In the genomic region with DNA sequence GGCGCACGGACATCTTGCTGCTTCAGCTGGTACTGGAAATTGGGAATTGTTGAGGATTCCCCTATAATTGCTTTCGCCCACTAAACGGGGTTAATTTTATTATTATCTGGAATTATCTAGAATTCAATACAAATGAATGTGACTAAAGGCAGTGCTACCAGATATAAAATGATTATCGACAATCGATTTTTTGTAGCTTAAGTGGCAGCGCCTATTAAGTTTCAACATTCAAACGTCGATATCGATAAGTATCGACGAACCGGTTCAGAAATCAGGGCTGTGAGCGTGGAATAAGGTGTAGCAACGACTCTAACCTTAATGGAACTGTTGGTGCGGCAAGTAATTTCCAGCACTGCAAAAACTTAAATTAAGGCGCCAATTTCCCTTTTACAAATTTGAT, we compare ENCODE assay signal across 1 fruit fly cellular context.
TF ChIP-seq lines count a peak whose summit lies in the region.

A gene (minus strand): TSS at position 165 of the 400 bp plus-strand sequence.

TF ChIP-seq in whole organism, embryonic, 481 proteins besides CTCF, POLR2A, EP300 and RAD21 (continued from another document and continues in another):
- TF ChIP-seq ken (GFP tag; IDR thresholded peaks at IDR 0.05; lab: Robert Waterston, UW), result 0 out of 3 replicates have a peak, but pooled peaks have one; percentile 54
- peak; percentile 50 for TF ChIP-seq bigmax (GFP tag; optimal IDR thresholded peaks at IDR 0.05; lab: Kevin White, UChicago)
- 0 out of 2 replicates have a peak, but pooled peaks have one; percentile 28 for TF ChIP-seq CG6272 (GFP tag; IDR thresholded peaks at IDR 0.05; lab: Robert Waterston, UW)
- peak; percentile 48 for TF ChIP-seq Xbp1 (GFP tag; optimal IDR thresholded peaks at IDR 0.05; lab: Kevin White, UChicago)
- no peak for TF ChIP-seq az2 (GFP tag; optimal IDR thresholded peaks at IDR 0.05; lab: Kevin White, UChicago)
- peak; percentile 64; the same call in 1 of the 3 replicates for TF ChIP-seq zen2 (GFP tag; IDR thresholded peaks at IDR 0.05; lab: Robert Waterston, UW; ENCODE audit: partially characterized antibody)
- TF ChIP-seq CG11093 (GFP tag; IDR thresholded peaks at IDR 0.05; lab: Robert Waterston, UW), result no peak
- peak; percentile 98 for TF ChIP-seq CG10267 (tag; optimal IDR thresholded peaks at IDR 0.05; lab: Kevin White, UChicago)
- 0 out of 2 replicates have a peak, but pooled peaks have one; percentile 9 for TF ChIP-seq CG8765 (GFP tag; IDR thresholded peaks at IDR 0.05; lab: Robert Waterston, UW)
- TF ChIP-seq Doc2 (GFP tag; IDR thresholded peaks at IDR 0.05; lab: Robert Waterston, UW), result no peak
- peak; percentile 61 for TF ChIP-seq NfI (GFP tag; optimal IDR thresholded peaks at IDR 0.05; lab: Kevin White, UChicago)
- peak in 1 of 2 experiments; percentile 64 for TF ChIP-seq insv (GFP tag; optimal IDR thresholded peaks at IDR 0.05; lab: Kevin White, UChicago)
- no peak for TF ChIP-seq CG1602 (GFP tag; optimal IDR thresholded peaks at IDR 0.05; lab: Kevin White, UChicago)
- TF ChIP-seq CG3995 (GFP tag; optimal IDR thresholded peaks at IDR 0.05; lab: Kevin White, UChicago), result peak; percentile 43
- no peak for TF ChIP-seq Ptx1 (GFP tag; IDR thresholded peaks at IDR 0.05; lab: Robert Waterston, UW)
- TF ChIP-seq CG6175 (GFP tag; IDR thresholded peaks at IDR 0.05; lab: Robert Waterston, UW), result no peak
- no peak for TF ChIP-seq CG13775 (GFP tag; optimal IDR thresholded peaks at IDR 0.05; lab: Kevin White, UChicago)
- TF ChIP-seq jumu (GFP tag; optimal IDR thresholded peaks at IDR 0.05; lab: Kevin White, UChicago), result peak; percentile 63
- no peak for TF ChIP-seq CG10462 (GFP tag; optimal IDR thresholded peaks at IDR 0.05; lab: Kevin White, UChicago)
- no peak for TF ChIP-seq NC2α (GFP tag; optimal IDR thresholded peaks at IDR 0.05; lab: Kevin White, UChicago)
- peak; percentile 55 for TF ChIP-seq CoRest (tag; optimal IDR thresholded peaks at IDR 0.05; lab: Kevin White, UChicago)
- no peak for TF ChIP-seq HHEX (GFP tag; optimal IDR thresholded peaks at IDR 0.05; lab: Kevin White, UChicago)
- no peak for TF ChIP-seq CG33557 (GFP tag; optimal IDR thresholded peaks at IDR 0.05; lab: Kevin White, UChicago)
- peak; percentile 59 for TF ChIP-seq CG9609 (GFP tag; optimal IDR thresholded peaks at IDR 0.05; lab: Kevin White, UChicago)
- TF ChIP-seq Sox102F (GFP tag; optimal IDR thresholded peaks at IDR 0.05; lab: Kevin White, UChicago), result no peak
- TF ChIP-seq CG8290 (GFP tag; optimal IDR thresholded peaks at IDR 0.05; lab: Kevin White, UChicago), result peak; percentile 30
- TF ChIP-seq CG8290 (tag; optimal IDR thresholded peaks at IDR 0.05; lab: Kevin White, UChicago), result no peak
- peak; percentile 29 for TF ChIP-seq CG7745 (tag; optimal IDR thresholded peaks at IDR 0.05; lab: Kevin White, UChicago)
- TF ChIP-seq gfzf (GFP tag; optimal IDR thresholded peaks at IDR 0.05; lab: Kevin White, UChicago), result peak; percentile 56
- no peak for TF ChIP-seq ac (GFP tag; optimal IDR thresholded peaks at IDR 0.05; lab: Kevin White, UChicago)
- peak; percentile 78 for TF ChIP-seq unc-4 (GFP tag; IDR thresholded peaks at IDR 0.05; lab: Robert Waterston, UW; ENCODE audit: partially characterized antibody)
- peak; percentile 72 for TF ChIP-seq lilli (GFP tag; optimal IDR thresholded peaks at IDR 0.05; lab: Kevin White, UChicago)
- TF ChIP-seq MBD-R2 (GFP tag; IDR thresholded peaks at IDR 0.05; lab: Robert Waterston, UW), result peak; percentile 54
- TF ChIP-seq ind (GFP tag; optimal IDR thresholded peaks at IDR 0.05; lab: Kevin White, UChicago), result peak; percentile 35
- peak; percentile 99 for TF ChIP-seq ato (GFP tag; IDR thresholded peaks at IDR 0.05; lab: Robert Waterston, UW; ENCODE audit: partially characterized antibody)
- TF ChIP-seq Camta (GFP tag; optimal IDR thresholded peaks at IDR 0.05; lab: Kevin White, UChicago), result no peak
- peak; percentile 59 for TF ChIP-seq CG15601 (tag; optimal IDR thresholded peaks at IDR 0.05; lab: Kevin White, UChicago)
- peak; percentile 45 for TF ChIP-seq Dad (GFP tag; optimal IDR thresholded peaks at IDR 0.05; lab: Kevin White, UChicago)
- no peak for TF ChIP-seq CG11695 (GFP tag; IDR thresholded peaks at IDR 0.05; lab: Robert Waterston, UW)
- TF ChIP-seq D19A (tag; optimal IDR thresholded peaks at IDR 0.05; lab: Kevin White, UChicago), result no peak
- TF ChIP-seq CG30403 (GFP tag; optimal IDR thresholded peaks at IDR 0.05; lab: Kevin White, UChicago), result peak; percentile 56
- peak; percentile 41 for TF ChIP-seq bab2 (GFP tag; optimal IDR thresholded peaks at IDR 0.05; lab: Kevin White, UChicago)
- TF ChIP-seq Awh (GFP tag; IDR thresholded peaks at IDR 0.05; lab: Robert Waterston, UW), result no peak
- peak; percentile 30 for TF ChIP-seq CG17912 (GFP tag; optimal IDR thresholded peaks at IDR 0.05; lab: Kevin White, UChicago)
- peak; percentile 43 for TF ChIP-seq chn (GFP tag; optimal IDR thresholded peaks at IDR 0.05; lab: Kevin White, UChicago)
- 0 out of 3 replicates have a peak, but pooled peaks have one; percentile 29 for TF ChIP-seq Dbx (GFP tag; IDR thresholded peaks at IDR 0.05; lab: Robert Waterston, UW)
- TF ChIP-seq exex (tag; optimal IDR thresholded peaks at IDR 0.05; lab: Kevin White, UChicago), result peak; percentile 73
- peak; percentile 96 for TF ChIP-seq stwl (tag; optimal IDR thresholded peaks at IDR 0.05; lab: Kevin White, UChicago)
- peak; percentile 47 for TF ChIP-seq sd (tag; optimal IDR thresholded peaks at IDR 0.05; lab: Kevin White, UChicago)
- TF ChIP-seq Bteb2 (GFP tag; optimal IDR thresholded peaks at IDR 0.05; lab: Kevin White, UChicago), result peak; percentile 18
- TF ChIP-seq kay (GFP tag; optimal IDR thresholded peaks at IDR 0.05; lab: Kevin White, UChicago), result no peak
- TF ChIP-seq Sry-δ (GFP tag; optimal IDR thresholded peaks at IDR 0.05; lab: Kevin White, UChicago), result peak; percentile 83
- peak; percentile 91 for TF ChIP-seq sens (GFP tag; lab: Kevin White, UChicago)
- no peak for TF ChIP-seq CG18599 (GFP tag; optimal IDR thresholded peaks at IDR 0.05; lab: Kevin White, UChicago)
- peak; percentile 29 for TF ChIP-seq Dek (tag; optimal IDR thresholded peaks at IDR 0.05; lab: Kevin White, UChicago)
- TF ChIP-seq pho (GFP tag; optimal IDR thresholded peaks at IDR 0.05; lab: Kevin White, UChicago), result peak; percentile 66
- peak; percentile 99 for TF ChIP-seq Dref (GFP tag; IDR thresholded peaks at IDR 0.05; lab: Robert Waterston, UW)
- peak; percentile 84 for TF ChIP-seq CG12659 (GFP tag; optimal IDR thresholded peaks at IDR 0.05; lab: Kevin White, UChicago)
- TF ChIP-seq CG7928 (GFP tag; optimal IDR thresholded peaks at IDR 0.05; lab: Kevin White, UChicago), result peak; percentile 94
- TF ChIP-seq Nf-YB (GFP tag; optimal IDR thresholded peaks at IDR 0.05; lab: Kevin White, UChicago), result no peak
- TF ChIP-seq CG10979 (tag; optimal IDR thresholded peaks at IDR 0.05; lab: Kevin White, UChicago), result no peak
- no peak for TF ChIP-seq CG17802 (tag; optimal IDR thresholded peaks at IDR 0.05; lab: Kevin White, UChicago)
- TF ChIP-seq tgo (GFP tag; IDR thresholded peaks at IDR 0.05; lab: Robert Waterston, UW), result no peak
- no peak for TF ChIP-seq wek (GFP tag; optimal IDR thresholded peaks at IDR 0.05; lab: Kevin White, UChicago)
- no peak for TF ChIP-seq gsb (GFP tag; IDR thresholded peaks at IDR 0.05; lab: Robert Waterston, UW)
- TF ChIP-seq Doc3 (GFP tag; IDR thresholded peaks at IDR 0.05; lab: Robert Waterston, UW; ENCODE audit: partially characterized antibody), result peak; percentile 68; the same call in 2 of the 3 replicates
- TF ChIP-seq dan (GFP tag; IDR thresholded peaks at IDR 0.05; lab: Robert Waterston, UW), result no peak
- TF ChIP-seq vfl (GFP tag; optimal IDR thresholded peaks at IDR 0.05; lab: Kevin White, UChicago), result peak; percentile 72
- TF ChIP-seq CG1233 (GFP tag; optimal IDR thresholded peaks at IDR 0.05; lab: Kevin White, UChicago), result no peak
- peak; percentile 69 for TF ChIP-seq phol (tag; optimal IDR thresholded peaks at IDR 0.05; lab: Kevin White, UChicago)
- TF ChIP-seq CG17361 (GFP tag; IDR thresholded peaks at IDR 0.05; lab: Robert Waterston, UW), result 0 out of 3 replicates have a peak, but pooled peaks have one; percentile 21
- peak; percentile 48 for TF ChIP-seq CG16863 (GFP tag; optimal IDR thresholded peaks at IDR 0.05; lab: Kevin White, UChicago)
- TF ChIP-seq ab (GFP tag; optimal IDR thresholded peaks at IDR 0.05; lab: Kevin White, UChicago), result peak; percentile 10
- TF ChIP-seq kah (GFP tag; optimal IDR thresholded peaks at IDR 0.05; lab: Kevin White, UChicago), result no peak
- TF ChIP-seq knrl (GFP tag; IDR thresholded peaks at IDR 0.05; lab: Robert Waterston, UW; ENCODE audit: partially characterized antibody), result peak; percentile 74
- no peak for TF ChIP-seq ase (GFP tag; IDR thresholded peaks at IDR 0.05; lab: Robert Waterston, UW)
- peak; percentile 6 for TF ChIP-seq PHDP (tag; optimal IDR thresholded peaks at IDR 0.05; lab: Kevin White, UChicago)
- TF ChIP-seq CG34224 (GFP tag; IDR thresholded peaks at IDR 0.05; lab: Robert Waterston, UW; ENCODE audit: partially characterized antibody), result peak; percentile 89
- peak; percentile 95 for TF ChIP-seq Lhr (GFP tag; optimal IDR thresholded peaks at IDR 0.05; lab: Kevin White, UChicago)
- peak; percentile 23 for TF ChIP-seq tin (GFP tag; optimal IDR thresholded peaks at IDR 0.05; lab: Kevin White, UChicago)
- peak; percentile 68 for TF ChIP-seq sob (GFP tag; IDR thresholded peaks at IDR 0.05; lab: Robert Waterston, UW)
- TF ChIP-seq Dip3 (GFP tag; optimal IDR thresholded peaks at IDR 0.05; lab: Kevin White, UChicago), result peak; percentile 23
- TF ChIP-seq CG8924 (tag; optimal IDR thresholded peaks at IDR 0.05; lab: Kevin White, UChicago), result peak; percentile 7
- peak; percentile 39 for TF ChIP-seq CG7987 (GFP tag; optimal IDR thresholded peaks at IDR 0.05; lab: Kevin White, UChicago)
- TF ChIP-seq maf-S (GFP tag; optimal IDR thresholded peaks at IDR 0.05; lab: Kevin White, UChicago), result peak; percentile 52
- TF ChIP-seq CG2712 (tag; optimal IDR thresholded peaks at IDR 0.05; lab: Kevin White, UChicago), result peak; percentile 56
- TF ChIP-seq dm (GFP tag; optimal IDR thresholded peaks at IDR 0.05; lab: Kevin White, UChicago), result peak; percentile 41
- peak; percentile 88 for TF ChIP-seq Bgb (GFP tag; IDR thresholded peaks at IDR 0.05; lab: Robert Waterston, UW; ENCODE audit: partially characterized antibody)
- TF ChIP-seq Antp (GFP tag; optimal IDR thresholded peaks at IDR 0.05; lab: Kevin White, UChicago), result peak; percentile 65
- TF ChIP-seq pzg (GFP tag; optimal IDR thresholded peaks at IDR 0.05; lab: Kevin White, UChicago), result peak; percentile 99
- peak; percentile 40 for TF ChIP-seq repo (GFP tag; optimal IDR thresholded peaks at IDR 0.05; lab: Kevin White, UChicago)
- TF ChIP-seq CG6689 (GFP tag; IDR thresholded peaks at IDR 0.05; lab: Robert Waterston, UW), result no peak
- TF ChIP-seq NFAT (GFP tag; IDR thresholded peaks at IDR 0.05; lab: Robert Waterston, UW), result peak; percentile 66; the same call in 1 of the 2 replicates
- peak; percentile 60; the same call in 2 of the 3 replicates for TF ChIP-seq CG11560 (tag; IDR thresholded peaks at IDR 0.05; lab: Robert Waterston, UW)
- no peak for TF ChIP-seq sisA (GFP tag; IDR thresholded peaks at IDR 0.05; lab: Robert Waterston, UW)
- TF ChIP-seq HLH54F (GFP tag; optimal IDR thresholded peaks at IDR 0.05; lab: Kevin White, UChicago), result peak; percentile 62
- peak; percentile 16 for TF ChIP-seq caup (GFP tag; optimal IDR thresholded peaks at IDR 0.05; lab: Kevin White, UChicago; ENCODE audit: severe bottlenecking)
- no peak for TF ChIP-seq wor (GFP tag; IDR thresholded peaks at IDR 0.05; lab: Robert Waterston, UW)
- no peak for TF ChIP-seq CG1647 (GFP tag; optimal IDR thresholded peaks at IDR 0.05; lab: Kevin White, UChicago)
- TF ChIP-seq Hand (GFP tag; optimal IDR thresholded peaks at IDR 0.05; lab: Kevin White, UChicago), result no peak
- no peak for TF ChIP-seq sima (GFP tag; optimal IDR thresholded peaks at IDR 0.05; lab: Kevin White, UChicago)
- peak; percentile 77 for TF ChIP-seq CG2120 (GFP tag; optimal IDR thresholded peaks at IDR 0.05; lab: Kevin White, UChicago)
- TF ChIP-seq chif (GFP tag; optimal IDR thresholded peaks at IDR 0.05; lab: Kevin White, UChicago), result peak; percentile 4 to 15
- TF ChIP-seq HmgZ (tag; optimal IDR thresholded peaks at IDR 0.05; lab: Kevin White, UChicago), result peak; percentile 82
- peak in 1 of 2 experiments; percentile 50 for TF ChIP-seq tll (GFP tag; optimal IDR thresholded peaks at IDR 0.05; lab: Kevin White, UChicago)
- TF ChIP-seq CG4328 (GFP tag; optimal IDR thresholded peaks at IDR 0.05; lab: Kevin White, UChicago), result peak; percentile 38
- peak; percentile 91 for TF ChIP-seq HLH4C (GFP tag; IDR thresholded peaks at IDR 0.05; lab: Robert Waterston, UW; ENCODE audit: partially characterized antibody)
- no peak for TF ChIP-seq CG17612 (GFP tag; IDR thresholded peaks at IDR 0.05; lab: Robert Waterston, UW)
- TF ChIP-seq CG6654 (GFP tag; optimal IDR thresholded peaks at IDR 0.05; lab: Kevin White, UChicago), result no peak
- TF ChIP-seq sr (GFP tag; IDR thresholded peaks at IDR 0.05; lab: Robert Waterston, UW), result no peak
- TF ChIP-seq CG2202 (tag; optimal IDR thresholded peaks at IDR 0.05; lab: Kevin White, UChicago), result no peak
- TF ChIP-seq Trl (optimal IDR thresholded peaks at IDR 0.05; lab: Kevin White, UChicago), result no peak
- TF ChIP-seq Trl (GFP tag; optimal IDR thresholded peaks at IDR 0.05; lab: Kevin White, UChicago), result peak; percentile 63
- no peak for TF ChIP-seq Hr78 (GFP tag; optimal IDR thresholded peaks at IDR 0.05; lab: Kevin White, UChicago)
- TF ChIP-seq CG14710 (tag; optimal IDR thresholded peaks at IDR 0.05; lab: Kevin White, UChicago), result peak; percentile 69
- no peak for TF ChIP-seq dysf (GFP tag; IDR thresholded peaks at IDR 0.05; lab: Robert Waterston, UW)
- peak; percentile 78 for TF ChIP-seq zen (tag; optimal IDR thresholded peaks at IDR 0.05; lab: Kevin White, UChicago)
- TF ChIP-seq CG14860 (GFP tag; IDR thresholded peaks at IDR 0.05; lab: Robert Waterston, UW; ENCODE audit: partially characterized antibody), result peak; percentile 84
- TF ChIP-seq Gsc (GFP tag; IDR thresholded peaks at IDR 0.05; lab: Robert Waterston, UW), result no peak
- peak; percentile 100 for TF ChIP-seq Dp (GFP tag; optimal IDR thresholded peaks at IDR 0.05; lab: Kevin White, UChicago)
- no peak for TF ChIP-seq Abd-B (GFP tag; optimal IDR thresholded peaks at IDR 0.05; lab: Kevin White, UChicago)
- peak; percentile 17 for TF ChIP-seq Fer3 (tag; optimal IDR thresholded peaks at IDR 0.05; lab: Kevin White, UChicago)
- TF ChIP-seq Side (GFP tag; optimal IDR thresholded peaks at IDR 0.05; lab: Kevin White, UChicago), result peak; percentile 26
- TF ChIP-seq CG30431 (GFP tag; optimal IDR thresholded peaks at IDR 0.05; lab: Kevin White, UChicago), result no peak
- peak; percentile 33; the same call in 1 of the 2 replicates for TF ChIP-seq CG2129 (GFP tag; IDR thresholded peaks at IDR 0.05; lab: Robert Waterston, UW; ENCODE audit: partially characterized antibody)
